Worm (Caenorhabditis elegans) whole organism, midembryonic: Measurements from ENCODE around the gene T23B7.2.
A peak's percentile ranks its signal among the peaks of the same experiment; 100 is the strongest.

Experiments
- T22C8.4 ChIP-seq: fragments of 200-800 bp; sonication (Bioruptor generic); IDR thresholded peaks from 2 replicates; pipeline ENCODE4 v1.3.6; 2022; ENCODE audit warnings: missing genetic modification characterization, missing compliant biosample characterization
- cog-1 ChIP-seq: sonication (generic microtip); optimal IDR thresholded peaks from 2 replicates; lab custom pipeline; 2016; ENCODE audit warnings: missing genetic modification characterization, missing compliant biosample characterization
- flt-1 ChIP-seq: fragments of 200-800 bp; sonication (Bioruptor generic); IDR thresholded peaks from 2 replicates; pipeline ENCODE4 v1.3.6; 2022; ENCODE audit warnings: missing genetic modification characterization, missing compliant biosample characterization
- klf-2 ChIP-seq: fragments of 200-800 bp; sonication (Bioruptor generic); conservative IDR thresholded peaks from 2 replicates; pipeline ENCODE4 v1.3.6; 2022; ENCODE audit warnings: missing genetic modification reagents, missing genetic modification characterization, missing compliant biosample characterization
- med-1 ChIP-seq: sonication (generic microtip); optimal IDR thresholded peaks from 2 replicates; lab custom pipeline; 2017; ENCODE audit warnings: missing genetic modification characterization, mild to moderate bottlenecking, missing compliant biosample characterization, antibody characterized with exemption, missing genetic modification reagents; ENCODE audit not compliant: insufficient read depth
- ref-1 ChIP-seq: fragments of 200-800 bp; sonication (Bioruptor generic); conservative IDR thresholded peaks from 2 replicates; pipeline ENCODE4 v1.3.6; 2022; ENCODE audit warnings: missing genetic modification reagents, missing genetic modification characterization, missing compliant biosample characterization
- tab-1 ChIP-seq: fragments of 200-800 bp; sonication (Bioruptor generic); IDR thresholded peaks from 2 replicates; pipeline ENCODE4 v1.3.6; 2022; ENCODE audit warnings: missing genetic modification characterization, missing compliant biosample characterization
- ztf-23 ChIP-seq: fragments of 200-800 bp; sonication (Bioruptor generic); IDR thresholded peaks from 2 replicates; pipeline ENCODE4 v1.3.6; 2022; ENCODE audit warnings: missing genetic modification reagents, missing genetic modification characterization, missing compliant biosample characterization
- ztf-29 ChIP-seq: fragments of 200-800 bp; sonication (Bioruptor generic); IDR thresholded peaks from 2 replicates; pipeline ENCODE4 v1.3.6; 2022; ENCODE audit warnings: missing genetic modification reagents, missing genetic modification characterization, missing compliant biosample characterization

Gene T23B7.2

DNA sequence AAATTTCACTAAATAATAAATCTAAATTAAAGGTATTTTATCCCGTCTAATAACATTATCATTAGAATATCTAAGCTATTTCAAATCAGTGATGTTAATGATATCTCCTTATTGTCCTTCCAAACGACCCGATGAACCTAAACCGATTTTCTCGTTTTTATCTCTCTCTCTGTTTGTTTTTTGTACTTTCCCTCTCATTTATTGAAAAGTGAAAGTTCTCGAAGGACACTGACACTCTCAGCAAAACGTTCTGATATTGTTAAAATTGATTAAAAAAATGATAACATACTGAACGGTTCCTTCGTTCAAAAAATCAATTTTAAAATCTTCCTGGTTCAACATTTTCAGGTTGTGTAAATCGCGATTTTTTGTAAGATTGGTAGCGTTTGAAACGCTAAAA, 34.0 kb upstream of the T23B7.2 start, which contains the start of gene F11G11.13:
TSS of gene F11G11.13 (minus strand) at position 89 of the 400 bp plus-strand sequence.
- TF ChIP-seq cog-1 (no peak), ztf-29 (GFP tag; lab: Robert Waterston, UW) (no peak), ztf-23 (GFP tag; lab: Robert Waterston, UW) (no peak), ref-1 (GFP tag; lab: Robert Waterston, UW) (no peak)

DNA sequence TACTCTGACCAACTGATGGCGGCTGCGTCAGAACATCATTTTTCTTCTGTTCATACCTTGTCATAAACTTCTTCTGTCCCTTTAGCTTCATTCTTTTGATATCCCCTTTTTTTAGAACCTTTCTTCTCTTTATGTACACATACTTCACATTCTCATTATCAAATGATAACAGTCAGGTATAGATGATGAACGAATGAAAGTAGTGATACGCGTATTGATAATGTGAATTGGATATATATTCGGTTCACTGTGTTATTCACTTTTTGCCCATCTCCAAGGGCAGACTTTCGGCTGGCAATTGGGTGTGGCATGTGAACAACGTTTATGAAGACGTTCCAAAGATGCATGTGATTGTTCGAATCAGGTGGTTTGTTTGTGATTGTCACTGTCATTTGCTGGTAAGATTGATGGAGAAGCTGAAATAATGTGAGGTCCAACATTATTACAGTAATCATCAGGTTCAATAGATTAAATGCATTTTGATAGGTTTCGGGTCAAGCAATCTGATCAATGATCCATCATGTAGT, 32.4 kb upstream of the T23B7.2 start, which contains the start of gene F11G11.15:
TSS of gene F11G11.15 (plus strand) at position 511 of the 527 bp plus-strand sequence.
- TF ChIP-seq ztf-29 (GFP tag; lab: Robert Waterston, UW) (no peak), flt-1 (no peak), cog-1 (no peak), med-1 (GFP tag; lab: Kevin White, UChicago) (no peak), ztf-23 (GFP tag; lab: Robert Waterston, UW) (no peak), ref-1 (GFP tag; lab: Robert Waterston, UW) (no peak)

DNA sequence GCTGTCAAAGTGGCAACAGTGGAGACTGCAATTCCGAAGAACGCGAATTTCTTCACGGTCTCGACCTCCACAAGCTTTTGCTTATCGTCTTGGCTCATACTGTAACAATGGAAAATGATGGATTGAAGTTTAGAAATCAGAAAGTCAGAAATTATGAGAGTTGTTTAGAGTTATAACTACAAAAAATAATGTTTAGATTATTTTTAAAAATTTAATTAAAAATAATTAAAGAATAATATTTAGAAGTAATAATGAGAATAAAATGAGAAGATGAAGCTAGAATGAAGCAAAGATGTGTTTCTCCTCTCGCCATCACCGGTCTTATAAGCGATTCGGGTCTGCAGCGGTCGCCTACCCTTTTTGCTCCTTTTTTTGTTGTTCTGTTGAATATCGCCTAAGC, 31.0 kb upstream of the T23B7.2 start, which contains the start of gene col-73:
TSS of gene col-73 (minus strand) at position 101 of the 400 bp plus-strand sequence.
- TF ChIP-seq ztf-23 (GFP tag; lab: Robert Waterston, UW): no peak
- TF ChIP-seq flt-1: no peak

DNA sequence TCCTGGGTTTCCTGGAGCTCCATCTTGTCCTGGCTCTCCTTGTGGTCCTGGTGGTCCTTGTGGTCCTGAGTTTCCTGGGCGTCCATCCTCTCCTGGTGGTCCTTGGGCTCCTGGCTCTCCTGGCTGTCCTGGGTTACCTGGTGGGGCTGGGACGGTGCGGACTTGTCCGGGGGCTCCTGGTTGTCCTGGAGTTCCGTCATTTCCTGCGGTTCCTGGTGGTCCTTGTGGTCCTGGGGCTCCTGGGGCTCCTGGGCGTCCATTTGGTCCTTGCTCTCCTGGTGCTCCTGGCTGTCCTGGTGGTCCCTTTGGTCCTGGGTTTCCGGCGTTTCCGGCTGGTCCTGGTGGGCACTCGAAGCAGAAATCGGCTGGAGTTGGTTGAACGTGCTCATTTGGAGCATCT, 30.3 kb upstream of the T23B7.2 start:
- TF ChIP-seq tab-1 (0 out of 2 replicates have a peak, but pooled peaks have one; percentile 60), ref-1 (GFP tag; lab: Robert Waterston, UW) (0 out of 2 replicates have a peak, but pooled peaks have one; percentile 9)

DNA sequence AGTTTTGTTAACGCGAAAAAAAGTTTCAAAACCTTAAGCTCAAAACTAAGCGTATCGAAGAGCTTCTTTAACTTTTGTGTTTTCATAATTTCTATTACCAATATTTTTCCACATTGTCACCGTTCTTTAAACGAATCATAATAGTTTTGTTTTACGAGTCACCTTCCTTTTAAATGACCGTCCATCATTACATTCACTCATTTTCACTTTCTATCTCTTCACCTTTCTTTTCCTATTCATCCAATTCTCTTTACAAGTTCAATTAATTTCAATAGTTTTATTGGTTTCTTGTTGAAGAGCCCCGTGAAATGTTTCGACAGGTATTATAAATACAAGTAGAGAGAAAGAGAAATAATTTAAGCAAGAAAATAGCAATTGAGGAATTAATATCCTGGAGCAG, 29.8 kb upstream of the T23B7.2 start:
- no peak for TF ChIP-seq klf-2
- no peak for TF ChIP-seq cog-1
- no peak for TF ChIP-seq T22C8.4 (GFP tag; lab: Robert Waterston, UW)
- TF ChIP-seq flt-1: no peak
- no peak for TF ChIP-seq tab-1
- TF ChIP-seq ztf-29 (GFP tag; lab: Robert Waterston, UW): no peak
- no peak for TF ChIP-seq ref-1 (GFP tag; lab: Robert Waterston, UW)
- no peak for TF ChIP-seq ztf-23 (GFP tag; lab: Robert Waterston, UW)
- TF ChIP-seq med-1 (GFP tag; lab: Kevin White, UChicago): no peak

DNA sequence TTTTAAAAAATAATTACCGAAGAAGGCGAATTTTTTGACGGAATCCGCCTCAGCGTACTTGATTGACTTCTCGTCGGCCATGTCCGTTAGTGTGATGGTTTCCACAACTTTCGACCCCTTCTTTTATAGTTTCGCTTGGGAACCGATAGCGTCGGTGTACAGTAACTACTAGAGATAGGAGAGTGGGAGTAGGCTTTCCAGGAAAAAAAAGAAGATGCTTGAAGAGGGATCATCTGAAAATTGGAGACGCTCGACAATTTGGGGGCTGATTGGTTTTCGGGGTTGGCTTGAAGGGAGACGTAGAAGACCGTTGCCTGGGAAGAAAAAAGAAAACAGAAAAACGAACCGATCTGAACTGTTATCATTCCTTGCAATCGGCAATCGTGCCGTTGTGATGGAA, 28.6 kb upstream of the T23B7.2 start, which contains the start of gene col-20:
TSS of gene col-20 (minus strand) at position 101 of the 400 bp plus-strand sequence.
- TF ChIP-seq T22C8.4 (GFP tag; lab: Robert Waterston, UW) (no peak), ztf-29 (GFP tag; lab: Robert Waterston, UW) (no peak), med-1 (GFP tag; lab: Kevin White, UChicago) (no peak), klf-2 (no peak), ztf-23 (GFP tag; lab: Robert Waterston, UW) (no peak), flt-1 (no peak), cog-1 (no peak), tab-1 (no peak), ref-1 (GFP tag; lab: Robert Waterston, UW) (no peak)

DNA sequence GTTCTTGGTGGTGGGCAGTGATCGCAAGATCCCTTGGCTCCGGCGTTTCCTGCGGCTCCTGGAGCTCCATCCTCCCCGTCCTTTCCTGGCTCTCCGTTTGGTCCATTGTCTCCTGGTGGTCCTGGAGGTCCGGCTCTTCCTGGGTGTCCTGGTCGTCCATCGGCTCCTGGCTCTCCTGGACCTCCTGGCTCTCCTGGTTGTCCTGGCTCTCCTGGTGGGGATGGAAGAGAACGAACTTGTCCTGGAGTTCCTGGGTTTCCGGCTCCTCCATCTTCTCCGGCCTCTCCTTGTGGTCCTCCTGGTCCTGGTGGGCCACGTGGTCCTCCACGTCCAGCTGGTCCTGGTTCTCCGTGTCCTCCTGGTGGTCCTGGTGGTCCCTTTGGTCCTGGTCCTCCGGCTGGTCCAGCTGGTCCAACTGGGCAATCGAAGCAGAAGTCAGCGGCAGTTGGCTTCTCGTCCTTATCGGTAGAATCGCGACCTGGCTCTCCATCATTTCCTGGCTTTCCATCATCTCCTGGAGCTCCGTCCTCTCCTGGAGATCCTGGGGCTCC, 27.8 kb upstream of the T23B7.2 start:
- no peak for TF ChIP-seq tab-1
- no peak for TF ChIP-seq ref-1 (GFP tag; lab: Robert Waterston, UW)
- no peak for TF ChIP-seq ztf-29 (GFP tag; lab: Robert Waterston, UW)
- no peak for TF ChIP-seq med-1 (GFP tag; lab: Kevin White, UChicago)
- no peak for TF ChIP-seq T22C8.4 (GFP tag; lab: Robert Waterston, UW)
- no peak for TF ChIP-seq ztf-23 (GFP tag; lab: Robert Waterston, UW)
- no peak for TF ChIP-seq klf-2
- TF ChIP-seq cog-1: no peak
- TF ChIP-seq flt-1: no peak

DNA sequence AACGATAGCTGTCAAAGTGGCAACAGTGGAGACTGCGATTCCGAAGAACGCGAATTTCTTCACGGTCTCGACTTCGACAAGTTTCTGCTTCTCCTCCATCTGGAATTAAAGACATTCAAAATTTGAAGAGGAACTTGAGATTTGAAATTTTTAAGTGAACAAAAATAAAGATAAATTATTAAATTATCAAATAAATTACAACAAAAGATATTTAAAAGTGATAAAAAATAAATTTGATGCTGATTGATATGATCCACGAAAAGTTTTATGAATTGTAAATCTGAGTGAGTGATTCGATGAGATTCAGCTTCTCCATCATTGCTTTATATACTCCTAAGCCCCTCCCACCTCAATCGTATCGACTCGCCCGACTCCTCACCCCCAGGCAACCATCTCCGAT, 25.4 kb upstream of the T23B7.2 start, which contains the start of gene col-17:
TSS of gene col-17 (minus strand) at position 101 of the 400 bp plus-strand sequence.
- no peak for TF ChIP-seq ztf-29 (GFP tag; lab: Robert Waterston, UW)

DNA sequence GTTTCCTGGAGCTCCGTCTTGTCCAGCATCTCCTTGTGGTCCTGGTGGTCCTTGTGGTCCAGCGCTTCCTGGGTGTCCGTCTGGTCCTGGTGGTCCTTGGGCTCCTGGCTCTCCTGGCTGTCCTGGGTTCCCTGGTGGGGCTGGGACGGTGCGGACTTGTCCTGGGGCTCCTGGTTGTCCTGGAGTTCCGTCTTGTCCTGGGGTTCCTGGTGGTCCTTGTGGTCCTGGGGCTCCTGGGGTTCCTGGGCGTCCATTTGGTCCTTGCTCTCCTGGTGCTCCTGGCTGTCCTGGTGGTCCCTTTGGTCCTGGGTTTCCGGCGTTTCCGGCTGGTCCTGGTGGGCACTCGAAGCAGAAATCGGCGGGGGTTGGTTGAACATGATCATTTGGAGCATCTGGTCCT, 24.8 kb upstream of the T23B7.2 start:
- TF ChIP-seq flt-1: 0 out of 2 replicates have a peak, but pooled peaks have one; percentile 13

DNA sequence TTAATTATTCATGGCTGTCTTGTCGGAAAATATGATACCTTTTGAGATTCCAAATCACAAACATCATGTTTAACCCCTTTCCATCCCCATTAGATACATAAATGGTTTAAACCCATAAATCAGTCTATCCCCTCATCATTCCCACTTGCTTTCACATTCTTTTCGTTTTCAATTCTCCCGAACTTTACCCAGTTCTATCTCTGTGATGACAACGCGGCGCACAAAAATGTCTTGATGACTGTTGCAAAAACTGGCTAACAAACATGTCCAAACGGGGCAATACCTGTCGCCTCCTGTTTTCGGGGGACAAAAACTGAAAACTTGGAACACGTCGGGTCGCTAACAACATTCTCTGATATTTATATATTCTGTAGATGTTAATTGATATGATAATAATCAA, 24.0 kb upstream of the T23B7.2 start:
- TF ChIP-seq ztf-23 (GFP tag; lab: Robert Waterston, UW) (no peak), flt-1 (no peak), tab-1 (no peak), med-1 (GFP tag; lab: Kevin White, UChicago) (no peak)

DNA sequence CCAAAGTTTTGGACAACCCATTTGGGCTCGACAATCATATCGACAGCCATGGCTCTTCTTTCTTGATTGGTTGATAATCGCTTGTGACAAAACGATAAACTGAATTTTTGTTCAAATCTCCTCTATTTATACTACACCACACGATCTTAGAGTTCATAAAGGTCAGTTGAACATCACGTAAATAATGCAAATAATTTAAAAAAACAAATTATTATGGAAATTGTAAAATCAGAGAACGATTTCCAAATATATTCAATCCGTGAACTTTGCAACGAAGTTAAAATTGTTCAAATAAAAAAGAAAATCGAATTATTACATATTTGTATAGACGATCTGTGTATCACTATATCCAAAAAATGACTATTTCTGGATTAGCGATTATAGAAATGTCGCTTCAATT, 21.3 kb upstream of the T23B7.2 start, which contains the start of the genes mpst-4 and F11G11.14:
TSS of gene mpst-4 (minus strand) at position 101 of the 400 bp plus-strand sequence.
TSS of gene F11G11.14 (plus strand) at position 325 of the 400 bp plus-strand sequence.
- TF ChIP-seq flt-1 (no peak), ref-1 (GFP tag; lab: Robert Waterston, UW) (no peak), T22C8.4 (GFP tag; lab: Robert Waterston, UW) (no peak), med-1 (GFP tag; lab: Kevin White, UChicago) (no peak), tab-1 (no peak), ztf-23 (GFP tag; lab: Robert Waterston, UW) (no peak), cog-1 (no peak), klf-2 (no peak), ztf-29 (GFP tag; lab: Robert Waterston, UW) (no peak)
